Worm (Caenorhabditis elegans) whole organism, L2 larva: Measurements from ENCODE around the gene Y46C8AM.1.

ENCODE experiments used
- lin-13 ChIP-seq: fragments of 150-350 bp; optimal IDR thresholded peaks from 2 replicates; lab custom pipeline; 2014; ENCODE audit warnings: missing biosample characterization, missing genetic modification reagents, missing genetic modification characterization
- nhr-10 ChIP-seq: sonication (generic microtip); optimal IDR thresholded peaks from 2 replicates; lab custom pipeline; 2017; ENCODE audit warnings: missing biosample characterization, missing genetic modification characterization
- nhr-6 ChIP-seq: fragments of 150-350 bp; optimal IDR thresholded peaks from 2 replicates; lab custom pipeline; 2014; ENCODE audit warnings: missing biosample characterization, missing genetic modification characterization

- TF ChIP-seq nhr-10 (tag; lab: Kevin White, UChicago) (no peak), nhr-6 (tag; lab: Kevin White, UChicago) (no peak), lin-13 (GFP tag; lab: Kevin White, UChicago) (no peak)
Observed at ce11 chrIV:3965013-3965412, 2.3 kb downstream of the Y46C8AM.1 start, which contains the start of gene clec-76.
